Worm (Caenorhabditis elegans) whole organism, L4 larva: ENCODE data around the gene vab-8.
A peak's percentile ranks its signal among the peaks of the same experiment; 100 is the strongest.

ENCODE experiments used
- D1046.2 ChIP-seq: fragments of 200-800 bp; sonication (Bioruptor generic); IDR thresholded peaks from 2 replicates; pipeline ENCODE4 v1.3.6; 2022; ENCODE audit warnings: missing genetic modification characterization, missing compliant biosample characterization
- F10B5.3 ChIP-seq: sonication (generic microtip); optimal IDR thresholded peaks from 2 replicates; lab custom pipeline; 2016; ENCODE audit warnings: mild to moderate bottlenecking, missing genetic modification characterization, missing compliant biosample characterization
- F37D6.2 ChIP-seq: sonication (generic microtip); optimal IDR thresholded peaks from 2 replicates; lab custom pipeline; 2016; ENCODE audit warnings: mild to moderate bottlenecking, missing genetic modification characterization, missing compliant biosample characterization
- Y48G9A.11 ChIP-seq: fragments of 200-800 bp; sonication (Bioruptor generic); IDR thresholded peaks from 2 replicates; pipeline ENCODE4 v1.3.6; 2022; ENCODE audit warnings: missing genetic modification reagents, missing genetic modification characterization, missing compliant biosample characterization
- ZK546.5 ChIP-seq, 2 experiments: sonication (generic microtip); optimal IDR thresholded peaks; 2 replicates each; lab custom pipeline; 2017; ENCODE audit warnings: missing biosample characterization in 2 of 2, missing genetic modification characterization in 2 of 2
- aha-1 ChIP-seq: fragments of 150-350 bp; peaks from one replicate; lab custom pipeline; 2014; ENCODE audit warnings: missing biosample characterization, missing genetic modification characterization
- ama-1 ChIP-seq: fragments of 150-350 bp; optimal IDR thresholded peaks from 2 replicates; lab custom pipeline; 2014; ENCODE audit warnings: inconsistent platforms, mixed read lengths
- arid-1 ChIP-seq: fragments of 200-800 bp; sonication (Bioruptor generic); conservative IDR thresholded peaks from 2 replicates; pipeline ENCODE4 v1.3.6; 2022; ENCODE audit warnings: missing genetic modification reagents, missing genetic modification characterization, missing compliant biosample characterization
- daf-16 ChIP-seq, 3 experiments: sonication (generic microtip); optimal IDR thresholded peaks; 2 replicates each; lab custom pipeline; 2016 to 2017; ENCODE audit warnings: missing genetic modification characterization in 3 of 3, missing genetic modification reagents in 3 of 3, mild to moderate bottlenecking in 2 of 3, missing compliant biosample characterization in 2 of 3, missing biosample characterization in 1 of 3, moderate library complexity in 1 of 3
- daf-8 ChIP-seq: fragments of 200-800 bp; sonication (Bioruptor generic); IDR thresholded peaks from 2 replicates; pipeline ENCODE4 v1.3.6; 2022; ENCODE audit warnings: missing genetic modification characterization, missing compliant biosample characterization
- dmd-6 ChIP-seq: fragments of 200-800 bp; sonication (Bioruptor generic); IDR thresholded peaks from 2 replicates; pipeline ENCODE4 v1.3.6; 2022; ENCODE audit warnings: missing genetic modification reagents, missing genetic modification characterization, missing compliant biosample characterization
- dmd-8 ChIP-seq: fragments of 200-800 bp; sonication (Bioruptor generic); IDR thresholded peaks from 2 replicates; pipeline ENCODE4 v1.3.6; 2022; ENCODE audit warnings: missing genetic modification characterization, missing compliant biosample characterization
- dmd-9 ChIP-seq: fragments of 200-800 bp; sonication (Bioruptor generic); IDR thresholded peaks from 2 replicates; pipeline ENCODE4 v1.3.6; 2022; ENCODE audit warnings: missing genetic modification reagents, missing genetic modification characterization, missing compliant biosample characterization
- dve-1 ChIP-seq: sonication (generic microtip); optimal IDR thresholded peaks from 2 replicates; lab custom pipeline; 2017; ENCODE audit warnings: antibody characterized with exemption, mild to moderate bottlenecking, missing genetic modification characterization, missing compliant biosample characterization; ENCODE audit not compliant: insufficient read depth
- fkh-10 ChIP-seq: fragments of 150-350 bp; optimal IDR thresholded peaks from 2 replicates; lab custom pipeline; 2014; ENCODE audit warnings: missing biosample characterization, missing genetic modification reagents, missing genetic modification characterization
- hlh-11 ChIP-seq: fragments of 200-800 bp; sonication (Bioruptor generic); optimal IDR thresholded peaks from 2 replicates; lab custom pipeline; 2018; ENCODE audit warnings: mild to moderate bottlenecking, missing genetic modification characterization, missing compliant biosample characterization
- hlh-30 ChIP-seq: sonication (generic microtip); optimal IDR thresholded peaks from 2 replicates; lab custom pipeline; 2017; ENCODE audit warnings: antibody characterized with exemption, mild to moderate bottlenecking, missing genetic modification characterization, missing compliant biosample characterization; ENCODE audit not compliant: insufficient read depth
- lim-7 ChIP-seq: fragments of 200-800 bp; sonication (Bioruptor generic); IDR thresholded peaks from 2 replicates; pipeline ENCODE4 v1.3.6; 2022; ENCODE audit warnings: missing genetic modification characterization, missing compliant biosample characterization
- lin-15B ChIP-seq: fragments of 150-350 bp; sonication (generic microtip); optimal IDR thresholded peaks from 3 replicates; lab custom pipeline; 2014; ENCODE audit warnings: missing biosample characterization, missing genetic modification characterization
- lir-3 ChIP-seq: sonication (generic microtip); optimal IDR thresholded peaks from 2 replicates; lab custom pipeline; 2016; ENCODE audit warnings: mild to moderate bottlenecking, missing genetic modification characterization, missing compliant biosample characterization
- lsy-2 ChIP-seq, 2 experiments: fragments of 150-350 bp in 1 of 2; sonication (generic microtip) in 1 of 2; optimal IDR thresholded peaks; 2 replicates each; lab custom pipeline; 2014 to 2017; ENCODE audit warnings: missing biosample characterization in 2 of 2, missing genetic modification characterization in 2 of 2
- madf-5 ChIP-seq, 2 experiments: fragments of 200-800 bp; sonication (Bioruptor generic); IDR thresholded peaks; 2 replicates each; pipeline ENCODE4 v1.3.6; 2022; ENCODE audit warnings: missing compliant biosample characterization in 2 of 2, missing genetic modification characterization in 2 of 2
- mdl-1 ChIP-seq, 2 experiments: fragments of 150-350 bp in 1 of 2; sonication (generic microtip) in 1 of 2; optimal IDR thresholded peaks; 2 replicates each; lab custom pipeline; 2014 to 2017; ENCODE audit warnings: missing biosample characterization in 2 of 2, missing genetic modification characterization in 2 of 2
- mep-1 ChIP-seq: fragments of 150-350 bp; sonication (generic microtip); optimal IDR thresholded peaks from 3 replicates; lab custom pipeline; 2014; ENCODE audit warnings: missing biosample characterization, missing genetic modification characterization
- mxl-3 ChIP-seq: fragments of 200-800 bp; sonication (Bioruptor generic); optimal IDR thresholded peaks from 2 replicates; lab custom pipeline; 2018; ENCODE audit warnings: mild to moderate bottlenecking, missing genetic modification characterization, missing compliant biosample characterization
- nhr-111 ChIP-seq: fragments of 200-800 bp; sonication (Bioruptor generic); optimal IDR thresholded peaks from 2 replicates; lab custom pipeline; 2018; ENCODE audit warnings: mild to moderate bottlenecking, missing genetic modification characterization, missing compliant biosample characterization
- nhr-237 ChIP-seq: sonication (generic microtip); optimal IDR thresholded peaks from 2 replicates; lab custom pipeline; 2017; ENCODE audit warnings: missing biosample characterization, missing genetic modification characterization
- nhr-28 ChIP-seq: fragments of 150-350 bp; optimal IDR thresholded peaks from 2 replicates; lab custom pipeline; 2014; ENCODE audit warnings: missing biosample characterization, missing genetic modification characterization
- nhr-41 ChIP-seq: fragments of 200-800 bp; sonication (Bioruptor generic); IDR thresholded peaks from 2 replicates; pipeline ENCODE4 v1.3.6; 2022; ENCODE audit warnings: missing genetic modification reagents, missing genetic modification characterization, missing compliant biosample characterization
- nhr-42 ChIP-seq: fragments of 200-800 bp; sonication (Bioruptor generic); IDR thresholded peaks from 2 replicates; pipeline ENCODE4 v1.3.6; 2022; ENCODE audit warnings: missing genetic modification characterization, missing compliant biosample characterization
- nhr-48 ChIP-seq: sonication (generic microtip); optimal IDR thresholded peaks from 2 replicates; lab custom pipeline; 2016; ENCODE audit warnings: mild to moderate bottlenecking, missing genetic modification characterization, missing compliant biosample characterization
- nhr-76 ChIP-seq: fragments of 150-350 bp; optimal IDR thresholded peaks from 2 replicates; lab custom pipeline; 2014; ENCODE audit warnings: missing biosample characterization, missing genetic modification characterization
- php-3 ChIP-seq: fragments of 200-800 bp; sonication (Bioruptor generic); IDR thresholded peaks from 2 replicates; pipeline ENCODE4 v1.3.6; 2022; ENCODE audit warnings: missing genetic modification reagents, missing genetic modification characterization, missing compliant biosample characterization
- pqm-1 ChIP-seq: sonication (generic microtip); optimal IDR thresholded peaks from 2 replicates; lab custom pipeline; 2017; ENCODE audit warnings: missing biosample characterization, missing genetic modification characterization
- rbr-2 ChIP-seq: sonication (generic microtip); optimal IDR thresholded peaks from 2 replicates; lab custom pipeline; 2016; ENCODE audit warnings: missing genotype, missing genetic modification characterization, missing compliant biosample characterization
- set-16 ChIP-seq: fragments of 200-800 bp; sonication (Bioruptor generic); IDR thresholded peaks from 2 replicates; pipeline ENCODE4 v1.3.6; 2022; ENCODE audit warnings: missing genetic modification reagents, missing genetic modification characterization, missing compliant biosample characterization
- snpc-1.2 ChIP-seq: fragments of 200-800 bp; sonication (Bioruptor generic); IDR thresholded peaks from 2 replicates; pipeline ENCODE4 v1.3.6; 2022; ENCODE audit warnings: missing genetic modification reagents, missing genetic modification characterization, missing compliant biosample characterization
- snpc-4 ChIP-seq: fragments of 150-350 bp; optimal IDR thresholded peaks from 2 replicates; lab custom pipeline; 2014; ENCODE audit warnings: missing biosample characterization, missing genetic modification characterization
- unc-62 ChIP-seq, 3 experiments: fragments of 150-350 bp in 1 of 3; sonication (generic microtip); optimal IDR thresholded peaks in 2 of 3; peaks in 1 of 3; 1 replicate in 1 of 3; 2 replicates in 2 of 3; lab custom pipeline; 2014 to 2017; ENCODE audit warnings: missing biosample characterization in 3 of 3, missing genetic modification characterization in 3 of 3, missing genetic modification reagents in 3 of 3, missing genotype in 1 of 3
- zfp-3 ChIP-seq: fragments of 200-800 bp; sonication (Bioruptor generic); conservative IDR thresholded peaks from 2 replicates; pipeline ENCODE4 v1.3.6; 2022; ENCODE audit warnings: missing genetic modification reagents, missing genetic modification characterization, missing compliant biosample characterization
- zip-2 ChIP-seq: fragments of 150-350 bp; optimal IDR thresholded peaks from 2 replicates; lab custom pipeline; 2014; ENCODE audit warnings: missing biosample characterization, missing genetic modification characterization

Gene vab-8

ce11 chrV:12197748-12198147, 15.4 kb upstream of the vab-8 start:
- 0 out of 2 replicates have a peak, but pooled peaks have one; percentile 11 for TF ChIP-seq dmd-8
- no peak for TF ChIP-seq snpc-4 (tag; lab: Kevin White, UChicago)
- peak; percentile 88 for TF ChIP-seq set-16 (GFP tag; lab: Robert Waterston, UW)
- TF ChIP-seq madf-5 (GFP tag; IDR thresholded peaks at IDR 0.05; lab: Robert Waterston, UW), result no peak
- peak in 1 of 2 experiments; percentile 61 for TF ChIP-seq unc-62 (GFP tag; optimal IDR thresholded peaks at IDR 0.05 in 1 of 2; lab: Kevin White, UChicago)
- no peak for TF ChIP-seq unc-62 (tag; optimal IDR thresholded peaks at IDR 0.05; lab: Kevin White, UChicago)
- TF ChIP-seq nhr-76, result no peak
- TF ChIP-seq D1046.2 (GFP tag; lab: Robert Waterston, UW), result no peak
- TF ChIP-seq aha-1, result peak; percentile 25

- no peak for TF ChIP-seq lir-3 (tag; lab: Kevin White, UChicago)
- TF ChIP-seq nhr-42 (GFP tag; lab: Robert Waterston, UW), result no peak
- no peak for TF ChIP-seq ZK546.5 (tag; optimal IDR thresholded peaks at IDR 0.05; lab: Kevin White, UChicago)
- TF ChIP-seq nhr-111 (GFP tag; lab: Kevin White, UChicago), result no peak
- no peak for TF ChIP-seq lin-15B
- TF ChIP-seq zip-2, result no peak
- TF ChIP-seq php-3 (GFP tag; lab: Robert Waterston, UW), result no peak
- no peak for TF ChIP-seq snpc-4 (tag; lab: Kevin White, UChicago)
- TF ChIP-seq fkh-10, result no peak
- no peak for TF ChIP-seq nhr-41 (GFP tag; lab: Robert Waterston, UW)
- TF ChIP-seq ama-1 (lab: Kevin White, UChicago), result no peak
- no peak for TF ChIP-seq Y48G9A.11 (GFP tag; lab: Robert Waterston, UW)
- TF ChIP-seq mdl-1 (tag; optimal IDR thresholded peaks at IDR 0.05; lab: Kevin White, UChicago), result no peak
Observed at ce11 chrV:12198545-12198944, 14.6 kb upstream of the vab-8 start, which contains the start of gene lon-3. Gene lon-3, minus strand, starts transcription at chrV:12198645.

DNA sequence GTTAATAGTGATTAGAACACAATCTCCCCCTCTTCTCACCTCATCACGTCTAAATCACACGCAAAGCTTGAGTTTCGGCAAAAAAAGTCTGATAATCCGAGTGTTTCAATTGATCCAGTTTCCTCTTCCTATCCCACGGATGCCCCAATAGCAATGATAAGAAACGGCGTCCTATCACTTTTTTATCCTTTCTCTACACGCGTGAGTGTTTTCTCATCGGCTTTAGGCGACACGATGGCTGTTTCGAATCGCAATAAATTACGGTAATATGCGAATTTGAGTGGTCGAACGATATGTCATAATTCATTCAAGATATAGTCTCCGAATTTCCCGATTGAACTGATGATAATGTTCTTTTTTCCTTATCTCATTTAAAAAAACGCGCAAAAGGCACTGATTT, 13.7 kb upstream of the vab-8 start:
- TF ChIP-seq mdl-1 (tag; optimal IDR thresholded peaks at IDR 0.05; lab: Kevin White, UChicago), result peak in 1 of 2 experiments; percentile 57
- TF ChIP-seq dmd-9 (GFP tag; lab: Robert Waterston, UW), result no peak
- TF ChIP-seq hlh-30 (tag; lab: Kevin White, UChicago), result peak; percentile 34
- peak; percentile 60 for TF ChIP-seq nhr-48 (tag; lab: Kevin White, UChicago)
- TF ChIP-seq nhr-28 (tag; lab: Kevin White, UChicago), result peak; percentile 63
- TF ChIP-seq mxl-3 (GFP tag; lab: Kevin White, UChicago), result peak; percentile 77
- 0 out of 2 replicates have a peak, but pooled peaks have one; percentile 14 for TF ChIP-seq php-3 (GFP tag; lab: Robert Waterston, UW)
- TF ChIP-seq hlh-11 (tag; lab: Kevin White, UChicago), result peak; percentile 72
- peak in 1 of 2 experiments; percentile 4 for TF ChIP-seq lsy-2 (tag; optimal IDR thresholded peaks at IDR 0.05; lab: Kevin White, UChicago)
- no peak for TF ChIP-seq unc-62 (GFP tag; optimal IDR thresholded peaks at IDR 0.05 in 1 of 2; lab: Kevin White, UChicago)
- no peak for TF ChIP-seq unc-62 (tag; optimal IDR thresholded peaks at IDR 0.05; lab: Kevin White, UChicago)
- no peak for TF ChIP-seq nhr-237 (tag; lab: Kevin White, UChicago)

DNA sequence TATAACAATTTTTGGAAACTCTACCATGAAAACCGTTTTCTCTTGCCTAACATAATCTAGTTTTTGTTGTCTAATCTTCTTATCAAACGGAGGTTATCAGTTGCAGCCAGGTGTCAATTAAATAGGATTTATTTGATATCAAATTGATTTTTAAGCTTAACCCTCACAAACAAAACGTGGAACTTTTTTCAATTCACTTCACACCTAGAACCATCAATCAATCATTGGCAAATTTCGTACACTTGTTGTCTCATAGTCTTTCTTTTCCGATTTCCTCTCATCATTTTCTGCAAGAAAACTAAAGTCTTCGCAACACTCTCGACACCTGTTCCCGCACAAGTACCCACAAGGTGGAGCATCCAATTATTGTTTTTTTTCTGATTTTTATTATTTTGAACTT, 4.4 kb upstream of the vab-8 start:
- no peak for TF ChIP-seq nhr-48 (tag; lab: Kevin White, UChicago)
- no peak for TF ChIP-seq F10B5.3 (tag; lab: Kevin White, UChicago)
- peak; percentile 3 for TF ChIP-seq pqm-1
- TF ChIP-seq mep-1 (tag; lab: Kevin White, UChicago), result no peak
- TF ChIP-seq unc-62 (GFP tag; optimal IDR thresholded peaks at IDR 0.05 in 1 of 2; lab: Kevin White, UChicago), result peak in 1 of 2 experiments; percentile 58
- TF ChIP-seq unc-62 (tag; optimal IDR thresholded peaks at IDR 0.05; lab: Kevin White, UChicago), result no peak
- TF ChIP-seq dve-1 (tag; lab: Kevin White, UChicago), result peak; percentile 15
- TF ChIP-seq hlh-30 (tag; lab: Kevin White, UChicago), result no peak
- TF ChIP-seq dmd-6, result peak; percentile 87
- no peak for TF ChIP-seq lim-7
- TF ChIP-seq snpc-1.2, result no peak
- no peak for TF ChIP-seq lir-3 (tag; lab: Kevin White, UChicago)
- peak in 1 of 2 experiments; percentile 65 for TF ChIP-seq daf-16 (GFP tag; optimal IDR thresholded peaks at IDR 0.05; lab: Kevin White, UChicago)
- TF ChIP-seq daf-16 (tag; optimal IDR thresholded peaks at IDR 0.05; lab: Kevin White, UChicago), result no peak
- TF ChIP-seq rbr-2, result no peak
- no peak for TF ChIP-seq arid-1 (GFP tag; lab: Robert Waterston, UW)
- no peak for TF ChIP-seq set-16 (GFP tag; lab: Robert Waterston, UW)
- TF ChIP-seq hlh-11 (tag; lab: Kevin White, UChicago), result no peak
- no peak for TF ChIP-seq F37D6.2 (tag; lab: Kevin White, UChicago)
- TF ChIP-seq daf-8 (GFP tag; lab: Robert Waterston, UW), result no peak
- no peak for TF ChIP-seq zip-2
- no peak for TF ChIP-seq zfp-3
- TF ChIP-seq nhr-111 (GFP tag; lab: Kevin White, UChicago), result no peak
- TF ChIP-seq, all 104 proteins: peak for 5
